Fruit fly (Drosophila melanogaster) whole organism, pupa: ENCODE measurements around the gene Zasp67.

Experiments used
- CG10348 ChIP-seq: fragments of 200-800 bp; sonication (Bioruptor generic); IDR thresholded peaks from 2 replicates; pipeline ENCODE4 v1.3.6; 2022; ENCODE audit warnings: missing biosample characterization, missing genetic modification characterization
- CG13204 ChIP-seq: fragments of 200-800 bp; sonication (Bioruptor generic); optimal IDR thresholded peaks from 2 replicates; lab custom pipeline; 2018; ENCODE audit warnings: missing biosample characterization, mild to moderate bottlenecking, missing genetic modification characterization, moderate library complexity
- CG14655 ChIP-seq: fragments of 200-800 bp; sonication (Bioruptor generic); optimal IDR thresholded peaks from 3 replicates; lab custom pipeline; 2017; ENCODE audit warnings: mild to moderate bottlenecking, missing biosample characterization, missing genetic modification reagents, missing genetic modification characterization
- CG17806 ChIP-seq: fragments of 200-800 bp; sonication (Bioruptor generic); optimal IDR thresholded peaks from 2 replicates; lab custom pipeline; 2018; ENCODE audit warnings: missing biosample characterization, mild to moderate bottlenecking, missing genetic modification characterization, moderate library complexity
- CG32121 ChIP-seq: fragments of 200-800 bp; sonication (Bioruptor generic); IDR thresholded peaks from 2 replicates; pipeline ENCODE4 v1.3.6; 2022; ENCODE audit warnings: missing biosample characterization, missing genetic modification characterization
- CG34367 ChIP-seq: fragments of 200-800 bp; sonication (Bioruptor generic); optimal IDR thresholded peaks from 2 replicates; lab custom pipeline; 2018; ENCODE audit warnings: missing biosample characterization, mild to moderate bottlenecking, missing genetic modification characterization
- CG4496 ChIP-seq: fragments of 200-800 bp; sonication (Bioruptor generic); IDR thresholded peaks from 3 replicates; pipeline ENCODE4 v1.3.6; 2022; ENCODE audit warnings: missing biosample characterization, missing genetic modification characterization
- CG9948 ChIP-seq: fragments of 200-800 bp; sonication (Bioruptor generic); optimal IDR thresholded peaks from 2 replicates; lab custom pipeline; 2018; ENCODE audit warnings: missing biosample characterization, mild to moderate bottlenecking, missing genetic modification characterization, moderate library complexity
- D1 ChIP-seq: fragments of 200-800 bp; sonication (Bioruptor generic); optimal IDR thresholded peaks from 2 replicates; lab custom pipeline; 2018; ENCODE audit warnings: missing biosample characterization, mild to moderate bottlenecking, missing genetic modification characterization, moderate library complexity
- EcR ChIP-seq: fragments of 200-800 bp; sonication (Bioruptor generic); optimal IDR thresholded peaks from 3 replicates; lab custom pipeline; 2019; ENCODE audit warnings: missing biosample characterization, missing genetic modification characterization, mild to moderate bottlenecking, moderate library complexity, missing genetic modification reagents
- Ets98B ChIP-seq: fragments of 200-800 bp; sonication (Bioruptor generic); IDR thresholded peaks from 2 replicates; pipeline ENCODE4 v1.3.6; 2022; ENCODE audit warnings: missing biosample characterization, missing genetic modification characterization
- Pif1A ChIP-seq: fragments of 200-800 bp; sonication (Bioruptor generic); optimal IDR thresholded peaks from 3 replicates; lab custom pipeline; 2016; ENCODE audit warnings: missing biosample characterization, missing genetic modification characterization
- Pif1B ChIP-seq: fragments of 200-800 bp; sonication (Bioruptor generic); optimal IDR thresholded peaks from 3 replicates; lab custom pipeline; 2016; ENCODE audit warnings: missing biosample characterization, missing genetic modification characterization

DNA sequence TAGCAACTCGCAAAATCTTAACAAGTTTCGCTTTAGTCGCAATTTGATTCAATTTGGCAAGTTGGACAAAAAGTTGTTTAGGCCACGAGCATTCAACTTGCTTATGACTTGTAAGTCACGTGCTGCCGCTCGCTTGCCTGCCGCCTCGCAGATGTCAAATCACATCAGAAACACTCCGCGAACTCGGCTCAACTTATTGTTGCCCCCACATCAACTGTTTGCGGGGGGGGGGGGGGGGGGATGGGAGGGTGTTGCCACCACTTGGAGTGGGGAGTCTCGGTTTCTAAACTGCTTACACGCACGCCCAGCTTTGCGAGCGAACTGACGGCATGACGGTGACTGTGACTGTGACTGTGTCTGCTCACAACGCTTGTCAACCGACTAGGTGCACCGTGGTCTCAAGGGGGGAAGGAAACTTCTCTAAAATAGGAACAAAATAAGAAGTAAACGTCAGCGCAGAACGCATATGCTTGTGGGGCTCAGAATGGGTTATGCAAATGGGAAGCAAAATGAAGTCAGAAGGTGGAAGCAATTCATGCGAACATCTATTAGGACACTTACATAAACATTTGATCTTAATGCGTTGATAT lies 20.6 kb downstream of the Zasp67 start:
- TF ChIP-seq D1 (tag; lab: Kevin White, UChicago) (no peak), CG14655 (GFP tag; lab: Kevin White, UChicago) (no peak), CG32121 (GFP tag; lab: Robert Waterston, UW) (peak; percentile 24; the same call in 1 of the 2 replicates), CG9948 (tag; lab: Kevin White, UChicago) (no peak), EcR (no peak), CG34367 (tag; lab: Kevin White, UChicago) (no peak), CG4496 (peak; percentile 54; the same call in 2 of the 3 replicates), CG13204 (GFP tag; lab: Kevin White, UChicago) (no peak), Ets98B (GFP tag; lab: Robert Waterston, UW) (no peak), CG10348 (GFP tag; lab: Robert Waterston, UW) (no peak), Pif1B (no peak), Pif1A (GFP tag; lab: Kevin White, UChicago) (no peak), CG17806 (no peak)
